Fruit fly (Drosophila melanogaster): ENCODE data around the gene CG9592.

dm6 chr3L:14536042-14536684, 18.5 kb downstream of the CG9592 start, which contains the start of the genes bbg and CG43246:
- TF ChIP-seq Abd-B (GFP tag; optimal IDR thresholded peaks at IDR 0.05) (no peak), h (GFP tag; optimal IDR thresholded peaks at IDR 0.05) (no peak), woc (GFP tag; optimal IDR thresholded peaks at IDR 0.05) (no peak), psq (GFP tag; optimal IDR thresholded peaks at IDR 0.05) (no peak), CG9705 (GFP tag; optimal IDR thresholded peaks at IDR 0.05) (no peak), usp (GFP tag; optimal IDR thresholded peaks at IDR 0.05) (no peak), Hr78 (GFP tag; optimal IDR thresholded peaks at IDR 0.05) (no peak), br (GFP tag; optimal IDR thresholded peaks at IDR 0.05) (no peak), Hr83 (GFP tag; optimal IDR thresholded peaks at IDR 0.05; ENCODE audit: poor library complexity, severe bottlenecking) (no peak)

Data from whole organism, wandering third instar larva.